Worm (Caenorhabditis elegans): ENCODE measurements around the gene ZC196.8.

ce11 chrV:8767493-8767892 lies 45.4 kb upstream of the ZC196.8 start:
- TF ChIP-seq ham-2 (GFP tag; optimal IDR thresholded peaks at IDR 0.05) (no peak), mep-1 (tag; optimal IDR thresholded peaks at IDR 0.05) (no peak), ces-1 (GFP tag; optimal IDR thresholded peaks at IDR 0.05) (no peak), drap-1 (GFP tag; optimal IDR thresholded peaks at IDR 0.05) (no peak), snpc-4 (tag; optimal IDR thresholded peaks at IDR 0.05) (no peak), mls-2 (tag; optimal IDR thresholded peaks at IDR 0.05) (no peak), unc-62 (GFP tag; optimal IDR thresholded peaks at IDR 0.05) (no peak), bed-3 (GFP tag; optimal IDR thresholded peaks at IDR 0.05) (no peak), nhr-12 (tag; optimal IDR thresholded peaks at IDR 0.05) (no peak), M03D4.4 (tag; optimal IDR thresholded peaks at IDR 0.05) (no peak), lsy-2 (tag; optimal IDR thresholded peaks at IDR 0.05) (no peak), nhr-76 (tag; optimal IDR thresholded peaks at IDR 0.05) (no peak)

All from whole organism, mixed stage, embryonic.